Fruit fly (Drosophila melanogaster): ENCODE measurements around the gene CG17564.

dm6 chr2L:19341074-19341806, 41.5 kb upstream of the CG17564 start:
- TF ChIP-seq h (optimal IDR thresholded peaks at IDR 0.05) (no peak), psq (optimal IDR thresholded peaks at IDR 0.05) (no peak), ttk (optimal IDR thresholded peaks at IDR 0.05) (no peak), Sin3A (optimal IDR thresholded peaks at IDR 0.05) (no peak), insv (optimal IDR thresholded peaks at IDR 0.05) (no peak)
